Worm (Caenorhabditis elegans) whole organism, L2 larva: Measurements from ENCODE around the gene daf-10.

ENCODE experiments used
- C34F6.9 ChIP-seq: fragments of 150-350 bp; optimal IDR thresholded peaks from 2 replicates; lab custom pipeline; 2014; ENCODE audit warnings: missing biosample characterization, missing genetic modification characterization
- F13H6.1 ChIP-seq: sonication (generic microtip); optimal IDR thresholded peaks from 2 replicates; lab custom pipeline; 2016; ENCODE audit warnings: missing genetic modification characterization, missing compliant biosample characterization
- aly-2 ChIP-seq: fragments of 150-350 bp; optimal IDR thresholded peaks from 2 replicates; lab custom pipeline; 2014; ENCODE audit warnings: missing biosample characterization, missing genetic modification characterization
- ama-1 ChIP-seq: fragments of 150-350 bp; optimal IDR thresholded peaks from 2 replicates; lab custom pipeline; 2018; ENCODE audit warnings: inconsistent platforms
- ceh-16 ChIP-seq: fragments of 150-350 bp; optimal IDR thresholded peaks from 2 replicates; lab custom pipeline; 2014; ENCODE audit warnings: missing biosample characterization, missing genetic modification characterization
- crh-2 ChIP-seq: sonication (generic microtip); optimal IDR thresholded peaks from 2 replicates; lab custom pipeline; 2017; ENCODE audit warnings: missing biosample characterization, missing genetic modification characterization
- lin-11 ChIP-seq: fragments of 150-350 bp; sonication (generic microtip); optimal IDR thresholded peaks from 2 replicates; lab custom pipeline; 2014; ENCODE audit warnings: missing biosample characterization, missing genetic modification characterization, inconsistent platforms, mixed read lengths
- lin-39 ChIP-seq: fragments of 150-350 bp; optimal IDR thresholded peaks from 2 replicates; lab custom pipeline; 2014; ENCODE audit warnings: missing biosample characterization, missing genetic modification reagents, missing genetic modification characterization
- lsy-2 ChIP-seq, 2 experiments: fragments of 150-350 bp in 1 of 2; sonication (generic microtip) in 1 of 2; optimal IDR thresholded peaks; 2 replicates each; lab custom pipeline; 2014 to 2017; ENCODE audit warnings: missing biosample characterization in 2 of 2, missing genetic modification characterization in 2 of 2
- mab-5 ChIP-seq: fragments of 150-350 bp; optimal IDR thresholded peaks from 2 replicates; lab custom pipeline; 2014; ENCODE audit warnings: missing biosample characterization, missing genetic modification characterization
- mbf-1 ChIP-seq: sonication (generic microtip); optimal IDR thresholded peaks from 2 replicates; lab custom pipeline; 2017; ENCODE audit warnings: missing biosample characterization, missing genetic modification characterization
- nhr-129 ChIP-seq: fragments of 150-350 bp; optimal IDR thresholded peaks from 2 replicates; lab custom pipeline; 2014; ENCODE audit warnings: missing biosample characterization, missing genetic modification characterization
- nhr-25 ChIP-seq: fragments of 150-350 bp; sonication (generic microtip); optimal IDR thresholded peaks from 3 replicates; lab custom pipeline; 2014; ENCODE audit warnings: missing biosample characterization, missing genetic modification characterization
- nhr-6 ChIP-seq: fragments of 150-350 bp; optimal IDR thresholded peaks from 2 replicates; lab custom pipeline; 2014; ENCODE audit warnings: missing biosample characterization, missing genetic modification characterization
- peb-1 ChIP-seq: fragments of 150-350 bp; optimal IDR thresholded peaks from 2 replicates; lab custom pipeline; 2014; ENCODE audit warnings: missing biosample characterization, missing genetic modification characterization
- sem-4 ChIP-seq: fragments of 150-350 bp; optimal IDR thresholded peaks from 2 replicates; lab custom pipeline; 2014; ENCODE audit warnings: missing biosample characterization, missing genetic modification reagents, missing genetic modification characterization
- sma-3 ChIP-seq: sonication (generic microtip); optimal IDR thresholded peaks from 2 replicates; lab custom pipeline; 2016; ENCODE audit warnings: missing genetic modification reagents, missing genetic modification characterization, missing compliant biosample characterization
- sma-9 ChIP-seq, 2 experiments: fragments of 150-350 bp in 1 of 2; sonication (generic microtip) in 1 of 2; optimal IDR thresholded peaks; 2 replicates each; lab custom pipeline; 2014 to 2016; ENCODE audit warnings: missing genetic modification characterization in 2 of 2, mild to moderate bottlenecking in 1 of 2, missing biosample characterization in 1 of 2, missing compliant biosample characterization in 1 of 2, missing genetic modification reagents in 1 of 2, moderate library complexity in 1 of 2
- unc-39 ChIP-seq: fragments of 150-350 bp; optimal IDR thresholded peaks from 2 replicates; lab custom pipeline; 2014; ENCODE audit warnings: missing biosample characterization, missing genetic modification characterization
- zag-1 ChIP-seq: fragments of 150-350 bp; optimal IDR thresholded peaks from 2 replicates; lab custom pipeline; 2014; ENCODE audit warnings: missing biosample characterization, missing genetic modification characterization

Gene daf-10

DNA sequence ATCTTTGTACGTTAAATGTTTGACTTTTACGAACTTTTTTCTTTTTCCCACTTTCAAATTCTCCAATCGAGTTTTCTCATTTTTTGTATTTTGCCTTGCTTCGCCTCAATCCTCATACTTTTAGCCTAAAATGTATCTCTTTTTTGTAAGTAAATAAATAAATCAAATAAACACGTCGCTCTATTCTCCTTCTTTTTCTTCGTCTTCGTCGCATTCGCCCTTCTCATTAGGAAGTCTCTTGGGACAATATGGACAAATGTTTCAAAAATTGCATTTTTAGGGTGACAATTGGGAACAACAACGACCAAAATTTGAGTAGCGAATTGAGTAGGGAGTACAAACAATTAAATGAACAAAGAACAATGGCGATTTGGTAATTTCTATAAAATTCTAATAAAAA is 54.0 kb downstream of the daf-10 start:
- TF ChIP-seq lsy-2 (tag; optimal IDR thresholded peaks at IDR 0.05; lab: Kevin White, UChicago), result peak in 1 of 2 experiments; percentile 31
- no peak for TF ChIP-seq mbf-1 (tag; lab: Kevin White, UChicago)
- peak; percentile 36 for TF ChIP-seq zag-1 (tag; lab: Kevin White, UChicago)
- TF ChIP-seq sem-4 (tag; lab: Kevin White, UChicago), result peak; percentile 55
- TF ChIP-seq mab-5 (tag; lab: Kevin White, UChicago), result no peak
- peak; percentile 24 for TF ChIP-seq crh-2 (tag; lab: Kevin White, UChicago)
- peak; percentile 22 for TF ChIP-seq F13H6.1 (tag; lab: Kevin White, UChicago)
- peak; percentile 42 for TF ChIP-seq C34F6.9
- no peak for TF ChIP-seq lin-11

ce11 chrIV:9090538-9091195 is 55.3 kb downstream of the daf-10 start:
- TF ChIP-seq lin-39 (tag; lab: Kevin White, UChicago) (no peak), peb-1 (no peak), unc-39 (tag; lab: Kevin White, UChicago) (no peak), sma-9 (GFP tag; optimal IDR thresholded peaks at IDR 0.05; lab: Kevin White, UChicago) (no peak), sma-9 (tag; optimal IDR thresholded peaks at IDR 0.05; lab: Kevin White, UChicago) (no peak), nhr-25 (tag; lab: Kevin White, UChicago) (peak; percentile 75), sma-3 (GFP tag; lab: Kevin White, UChicago) (peak; percentile 24), ceh-16 (tag; lab: Kevin White, UChicago) (peak; percentile 25), aly-2 (tag; lab: Kevin White, UChicago) (no peak), nhr-6 (peak; percentile 18), F13H6.1 (tag; lab: Kevin White, UChicago) (peak; percentile 26), C34F6.9 (no peak), nhr-129 (tag; lab: Kevin White, UChicago) (peak; percentile 51)
- TF ChIP-seq, all 48 proteins: peak for 6

ce11 chrIV:9088294-9088693 is 57.7 kb downstream of the daf-10 start, which contains the start of gene msa-1:
Gene msa-1 (plus strand): TSS chrIV:9088594.
- TF ChIP-seq nhr-129 (tag; lab: Kevin White, UChicago), result peak; percentile 24
- no peak for TF ChIP-seq lsy-2 (tag; optimal IDR thresholded peaks at IDR 0.05; lab: Kevin White, UChicago)
- TF ChIP-seq ama-1, result peak; percentile 88
